Fruit fly (Drosophila melanogaster) whole organism, prepupa: ENCODE data around the gene Gr21a.
A peak's percentile ranks its signal among the peaks of the same experiment; 100 is the strongest.

Experiments
- Blimp-1 ChIP-seq: fragments of 200-800 bp; sonication (Bioruptor generic); optimal IDR thresholded peaks from 3 replicates; lab custom pipeline; 2017; ENCODE audit warnings: missing biosample characterization, missing genetic modification characterization, mild to moderate bottlenecking, moderate library complexity, missing genetic modification reagents
- CG10631 ChIP-seq: fragments of 200-800 bp; sonication (Bioruptor generic); optimal IDR thresholded peaks from 2 replicates; lab custom pipeline; 2016; ENCODE audit warnings: missing biosample characterization, missing genetic modification characterization
- CG10669 ChIP-seq: fragments of 200-800 bp; sonication (Bioruptor generic); optimal IDR thresholded peaks from 3 replicates; lab custom pipeline; 2018; ENCODE audit warnings: missing biosample characterization, mild to moderate bottlenecking, missing genetic modification characterization, moderate library complexity
- CG11294 ChIP-seq: fragments of 200-800 bp; sonication (Bioruptor generic); IDR thresholded peaks from 2 replicates; pipeline ENCODE4 v1.3.6; 2022; ENCODE audit warnings: missing biosample characterization, missing genetic modification characterization
- CG11902 ChIP-seq: fragments of 200-800 bp; sonication (Bioruptor generic); optimal IDR thresholded peaks from 3 replicates; lab custom pipeline; 2016; ENCODE audit warnings: missing biosample characterization, missing genetic modification characterization
- CG3032 ChIP-seq: fragments of 200-800 bp; optimal IDR thresholded peaks from 2 replicates; lab custom pipeline; 2019; ENCODE audit warnings: missing biosample characterization, mild to moderate bottlenecking, missing genetic modification characterization, moderate library complexity
- CG32006 ChIP-seq: fragments of 200-800 bp; sonication (Bioruptor generic); optimal IDR thresholded peaks from 3 replicates; lab custom pipeline; 2017; ENCODE audit warnings: missing biosample characterization, mild to moderate bottlenecking, missing genetic modification characterization
- CG6276 ChIP-seq: fragments of 200-800 bp; sonication (Bioruptor generic); optimal IDR thresholded peaks from 2 replicates; lab custom pipeline; 2017; ENCODE audit warnings: missing biosample characterization, mild to moderate bottlenecking, missing genetic modification characterization
- CG6808 ChIP-seq: fragments of 200-800 bp; sonication (Bioruptor generic); optimal IDR thresholded peaks from 3 replicates; lab custom pipeline; 2017; ENCODE audit warnings: missing biosample characterization, missing genetic modification characterization, mild to moderate bottlenecking, moderate library complexity, missing genetic modification reagents
- CG8119 ChIP-seq: fragments of 200-800 bp; sonication (Bioruptor generic); IDR thresholded peaks from 3 replicates; pipeline ENCODE4 v1.3.6; 2022; ENCODE audit warnings: missing biosample characterization, missing genetic modification characterization
- CG9139 ChIP-seq: fragments of 200-800 bp; sonication (Bioruptor generic); optimal IDR thresholded peaks from 3 replicates; lab custom pipeline; 2017; ENCODE audit warnings: missing biosample characterization, mild to moderate bottlenecking, missing genetic modification characterization
- Eip75B ChIP-seq: fragments of 200-800 bp; sonication (Bioruptor generic); optimal IDR thresholded peaks from 3 replicates; lab custom pipeline; 2016; ENCODE audit warnings: missing biosample characterization, missing genetic modification characterization
- Eip78C ChIP-seq: fragments of 200-800 bp; sonication (Bioruptor generic); peaks from one replicate; lab custom pipeline; 2016; ENCODE audit warnings: missing biosample characterization, missing genetic modification characterization
- Hr38 ChIP-seq: sonication (Bioruptor generic); optimal IDR thresholded peaks from 2 replicates; lab custom pipeline; 2016; ENCODE audit warnings: missing biosample characterization, missing genetic modification characterization
- Met ChIP-seq: fragments of 200-800 bp; sonication (Bioruptor generic); optimal IDR thresholded peaks from 3 replicates; lab custom pipeline; 2016; ENCODE audit warnings: missing biosample characterization, missing genetic modification characterization
- cyc ChIP-seq: fragments of 200-800 bp; sonication (Bioruptor generic); optimal IDR thresholded peaks from 3 replicates; lab custom pipeline; 2016; ENCODE audit warnings: missing biosample characterization, missing genetic modification characterization
- dac ChIP-seq: fragments of 200-800 bp; sonication (Bioruptor generic); optimal IDR thresholded peaks from 2 replicates; lab custom pipeline; 2017; ENCODE audit warnings: missing biosample characterization, mild to moderate bottlenecking, missing genetic modification characterization
- fd59A ChIP-seq: fragments of 200-800 bp; sonication (Bioruptor generic); optimal IDR thresholded peaks from 2 replicates; lab custom pipeline; 2017; ENCODE audit warnings: missing biosample characterization, mild to moderate bottlenecking, missing genetic modification characterization, missing genetic modification reagents
- lz ChIP-seq: fragments of 200-800 bp; sonication (Bioruptor generic); optimal IDR thresholded peaks from 3 replicates; lab custom pipeline; 2016; ENCODE audit warnings: missing biosample characterization, missing genetic modification characterization
- net ChIP-seq: fragments of 200-800 bp; sonication (Bioruptor generic); optimal IDR thresholded peaks from 3 replicates; lab custom pipeline; 2016; ENCODE audit warnings: missing biosample characterization, missing genetic modification characterization
- pdm3 ChIP-seq: fragments of 200-800 bp; sonication (Bioruptor generic); optimal IDR thresholded peaks from 3 replicates; lab custom pipeline; 2016; ENCODE audit warnings: missing biosample characterization, missing genetic modification characterization
- vri ChIP-seq: fragments of 200-800 bp; sonication (Bioruptor generic); optimal IDR thresholded peaks from 3 replicates; lab custom pipeline; 2016; ENCODE audit warnings: missing biosample characterization, mild to moderate bottlenecking, missing genetic modification characterization

Gene Gr21a

dm6 chr2L:827516-828362, 47.5 kb downstream of the Gr21a start (continued):
- TF ChIP-seq CG9139 (GFP tag; lab: Kevin White, UChicago) (no peak), CG8119 (GFP tag; lab: Robert Waterston, UW) (peak; percentile 56; the same call in 2 of the 3 replicates), CG3032 (tag; lab: Kevin White, UChicago) (no peak), dac (GFP tag; lab: Kevin White, UChicago) (peak; percentile 32), CG10631 (GFP tag; lab: Kevin White, UChicago) (no peak), lz (GFP tag; lab: Kevin White, UChicago) (peak; percentile 14), pdm3 (GFP tag; lab: Kevin White, UChicago) (no peak), vri (GFP tag; lab: Kevin White, UChicago) (peak; percentile 93), CG11902 (no peak), Eip75B (no peak), fd59A (no peak), Blimp-1 (GFP tag; lab: Kevin White, UChicago) (no peak), CG6808 (GFP tag; lab: Kevin White, UChicago) (no peak), CG11294 (GFP tag; lab: Robert Waterston, UW) (no peak), Hr38 (GFP tag; lab: Kevin White, UChicago) (no peak), net (GFP tag; lab: Kevin White, UChicago) (peak; percentile 9), cyc (no peak), Eip78C (peak; percentile 73), CG32006 (GFP tag; lab: Kevin White, UChicago) (no peak), Met (GFP tag; lab: Kevin White, UChicago) (no peak), CG6276 (GFP tag; lab: Kevin White, UChicago) (no peak), CG10669 (GFP tag; lab: Kevin White, UChicago) (no peak)
